Worm (Caenorhabditis elegans) whole organism, early embryonic: ENCODE data around the gene srf-3.

Experiments
- B0310.2 ChIP-seq: sonication (generic microtip); optimal IDR thresholded peaks from 2 replicates; lab custom pipeline; 2016; ENCODE audit warnings: mild to moderate bottlenecking, missing genetic modification characterization, missing compliant biosample characterization
- F13C5.2 ChIP-seq: sonication (generic microtip); optimal IDR thresholded peaks from 2 replicates; lab custom pipeline; 2017; ENCODE audit warnings: mild to moderate bottlenecking, missing genetic modification characterization, inconsistent platforms, missing compliant biosample characterization
- aly-1 ChIP-seq: sonication (generic microtip); optimal IDR thresholded peaks from 2 replicates; lab custom pipeline; 2016; ENCODE audit warnings: missing genetic modification characterization, missing compliant biosample characterization
- ama-1 ChIP-seq: fragments of 150-350 bp; optimal IDR thresholded peaks from 2 replicates; lab custom pipeline; 2014
- ceh-13 ChIP-seq: fragments of 200-800 bp; sonication (Bioruptor generic); optimal IDR thresholded peaks from 2 replicates; lab custom pipeline; 2018; ENCODE audit warnings: mild to moderate bottlenecking, missing genetic modification characterization, missing compliant biosample characterization
- ceh-36 ChIP-seq: sonication (generic microtip); optimal IDR thresholded peaks from 2 replicates; lab custom pipeline; 2016; ENCODE audit warnings: missing genetic modification characterization, inconsistent platforms, missing compliant biosample characterization
- ets-7 ChIP-seq: sonication (generic microtip); optimal IDR thresholded peaks from 2 replicates; lab custom pipeline; 2016; ENCODE audit warnings: missing genotype, missing genetic modification characterization, missing compliant biosample characterization
- flt-1 ChIP-seq: fragments of 200-800 bp; sonication (Bioruptor generic); IDR thresholded peaks from 2 replicates; pipeline ENCODE4 v1.3.6; 2022; ENCODE audit warnings: missing genetic modification characterization, missing compliant biosample characterization
- hmbx-1 ChIP-seq: sonication (generic microtip); optimal IDR thresholded peaks from 2 replicates; lab custom pipeline; 2016; ENCODE audit warnings: mild to moderate bottlenecking, missing genetic modification characterization, missing compliant biosample characterization
- hmg-4 ChIP-seq: fragments of 200-800 bp; sonication (Bioruptor generic); optimal IDR thresholded peaks from 2 replicates; lab custom pipeline; 2018; ENCODE audit warnings: mild to moderate bottlenecking, missing genetic modification characterization, missing compliant biosample characterization
- hnd-1 ChIP-seq: sonication (generic microtip); optimal IDR thresholded peaks from 2 replicates; lab custom pipeline; 2016; ENCODE audit warnings: missing genetic modification characterization, missing compliant biosample characterization
- pes-1 ChIP-seq: fragments of 200-800 bp; sonication (Bioruptor generic); IDR thresholded peaks from 2 replicates; pipeline ENCODE4 v1.3.6; 2022; ENCODE audit warnings: missing genetic modification reagents, missing genetic modification characterization, missing compliant biosample characterization
- scrt-1 ChIP-seq: fragments of 200-800 bp; sonication (Bioruptor generic); IDR thresholded peaks from 2 replicates; pipeline ENCODE4 v1.3.6; 2022; ENCODE audit warnings: missing genetic modification characterization, missing compliant biosample characterization
- sea-1 ChIP-seq: fragments of 200-800 bp; sonication (Bioruptor generic); conservative IDR thresholded peaks from 2 replicates; pipeline ENCODE4 v1.3.6; 2022; ENCODE audit warnings: missing genetic modification characterization, missing compliant biosample characterization
- tbx-11 ChIP-seq: fragments of 200-800 bp; sonication (Bioruptor generic); IDR thresholded peaks from 2 replicates; pipeline ENCODE4 v1.3.6; 2022; ENCODE audit warnings: missing genetic modification characterization, missing compliant biosample characterization
- tbx-37 ChIP-seq: fragments of 200-800 bp; sonication (Bioruptor generic); conservative IDR thresholded peaks from 2 replicates; pipeline ENCODE4 v1.3.6; 2022; ENCODE audit warnings: missing genetic modification reagents, missing genetic modification characterization, missing compliant biosample characterization
- tra-4 ChIP-seq: sonication (generic microtip); optimal IDR thresholded peaks from 2 replicates; lab custom pipeline; 2017; ENCODE audit warnings: missing genetic modification characterization, missing compliant biosample characterization

Gene srf-3

ce11 chrIV:12831609-12832500 is 17.5 kb upstream of the srf-3 start:
- TF ChIP-seq tbx-37 (GFP tag; lab: Robert Waterston, UW) (no peak), hmg-4 (GFP tag; lab: Kevin White, UChicago) (no peak), scrt-1 (GFP tag; lab: Robert Waterston, UW) (no peak), ceh-36 (tag; lab: Kevin White, UChicago) (no peak)

- TF ChIP-seq ama-1 (lab: Kevin White, UChicago) (no peak), tbx-37 (GFP tag; lab: Robert Waterston, UW) (no peak), flt-1 (GFP tag; lab: Robert Waterston, UW) (no peak), scrt-1 (GFP tag; lab: Robert Waterston, UW) (no peak), B0310.2 (no peak), ceh-36 (tag; lab: Kevin White, UChicago) (no peak), sea-1 (GFP tag; lab: Robert Waterston, UW) (no peak), tbx-11 (GFP tag; lab: Robert Waterston, UW) (no peak), aly-1 (tag; lab: Kevin White, UChicago) (no peak)
These were observed 15.5 kb upstream of the srf-3 start for ce11 chrIV:12833698-12834416.

ce11 chrIV:12834417-12834731 is 14.9 kb upstream of the srf-3 start:
- TF ChIP-seq tbx-11 (GFP tag; lab: Robert Waterston, UW) (no peak), ets-7 (no peak), B0310.2 (no peak), F13C5.2 (no peak), hmg-4 (GFP tag; lab: Kevin White, UChicago) (no peak), aly-1 (tag; lab: Kevin White, UChicago) (no peak), tbx-37 (GFP tag; lab: Robert Waterston, UW) (no peak), ceh-13 (GFP tag; lab: Kevin White, UChicago) (no peak), pes-1 (GFP tag; lab: Robert Waterston, UW) (no peak), tra-4 (tag; lab: Kevin White, UChicago) (no peak), ama-1 (lab: Kevin White, UChicago) (no peak), ceh-36 (tag; lab: Kevin White, UChicago) (no peak), flt-1 (GFP tag; lab: Robert Waterston, UW) (no peak), hmbx-1 (tag; lab: Kevin White, UChicago) (no peak), hnd-1 (no peak), sea-1 (GFP tag; lab: Robert Waterston, UW) (no peak), scrt-1 (GFP tag; lab: Robert Waterston, UW) (no peak)

ce11 chrIV:12835363-12835762 is 13.9 kb upstream of the srf-3 start:
- TF ChIP-seq aly-1 (tag; lab: Kevin White, UChicago) = no peak
- no peak for TF ChIP-seq F13C5.2
- no peak for TF ChIP-seq hnd-1
- TF ChIP-seq ceh-13 (GFP tag; lab: Kevin White, UChicago) = no peak

- TF ChIP-seq ceh-13 (GFP tag; lab: Kevin White, UChicago) = no peak
- no peak for TF ChIP-seq hnd-1
- no peak for TF ChIP-seq ets-7
- no peak for TF ChIP-seq tbx-37 (GFP tag; lab: Robert Waterston, UW)
- TF ChIP-seq ama-1 (lab: Kevin White, UChicago) = no peak
- TF ChIP-seq hmg-4 (GFP tag; lab: Kevin White, UChicago) = no peak
- TF ChIP-seq scrt-1 (GFP tag; lab: Robert Waterston, UW) = no peak
- TF ChIP-seq aly-1 (tag; lab: Kevin White, UChicago) = no peak
- no peak for TF ChIP-seq ceh-36 (tag; lab: Kevin White, UChicago)
- TF ChIP-seq hmbx-1 (tag; lab: Kevin White, UChicago) = no peak
- TF ChIP-seq sea-1 (GFP tag; lab: Robert Waterston, UW) = no peak
- TF ChIP-seq tra-4 (tag; lab: Kevin White, UChicago) = no peak
- TF ChIP-seq B0310.2 = no peak
- no peak for TF ChIP-seq flt-1 (GFP tag; lab: Robert Waterston, UW)
These were observed 13.1 kb upstream of the srf-3 start, which contains the start of gene M02B1.3 for ce11 chrIV:12836208-12836607. TSS of gene M02B1.3 (plus strand) at chrIV:12836508.

ce11 chrIV:12840348-12840747 is 9.0 kb upstream of the srf-3 start:
- TF ChIP-seq ceh-13 (GFP tag; lab: Kevin White, UChicago) = no peak
- TF ChIP-seq hmbx-1 (tag; lab: Kevin White, UChicago) = no peak
- TF ChIP-seq pes-1 (GFP tag; lab: Robert Waterston, UW) = no peak
- no peak for TF ChIP-seq flt-1 (GFP tag; lab: Robert Waterston, UW)
- no peak for TF ChIP-seq scrt-1 (GFP tag; lab: Robert Waterston, UW)
- no peak for TF ChIP-seq tra-4 (tag; lab: Kevin White, UChicago)
- no peak for TF ChIP-seq F13C5.2
- TF ChIP-seq ceh-36 (tag; lab: Kevin White, UChicago) = no peak
- TF ChIP-seq sea-1 (GFP tag; lab: Robert Waterston, UW) = no peak
- no peak for TF ChIP-seq hnd-1
- no peak for TF ChIP-seq tbx-37 (GFP tag; lab: Robert Waterston, UW)
- no peak for TF ChIP-seq ets-7
- TF ChIP-seq hmg-4 (GFP tag; lab: Kevin White, UChicago) = no peak
- no peak for TF ChIP-seq tbx-11 (GFP tag; lab: Robert Waterston, UW)
- no peak for TF ChIP-seq ama-1 (lab: Kevin White, UChicago)
- no peak for TF ChIP-seq B0310.2
- no peak for TF ChIP-seq aly-1 (tag; lab: Kevin White, UChicago)

ce11 chrIV:12840873-12841272 is 8.4 kb upstream of the srf-3 start:
- TF ChIP-seq hnd-1 = no peak
- no peak for TF ChIP-seq pes-1 (GFP tag; lab: Robert Waterston, UW)
- TF ChIP-seq tbx-11 (GFP tag; lab: Robert Waterston, UW) = no peak
- TF ChIP-seq aly-1 (tag; lab: Kevin White, UChicago) = no peak
- TF ChIP-seq ets-7 = no peak
- no peak for TF ChIP-seq tra-4 (tag; lab: Kevin White, UChicago)
- no peak for TF ChIP-seq hmbx-1 (tag; lab: Kevin White, UChicago)
- TF ChIP-seq flt-1 (GFP tag; lab: Robert Waterston, UW) = no peak
- no peak for TF ChIP-seq hmg-4 (GFP tag; lab: Kevin White, UChicago)
- no peak for TF ChIP-seq sea-1 (GFP tag; lab: Robert Waterston, UW)
